Worm (Caenorhabditis elegans): ENCODE measurements around the gene R02D5.4.

ce11 chrV:14460615-14461102 lies 23.8 kb downstream of the R02D5.4 start, which contains the start of gene F08H9.2:
- TF ChIP-seq unc-62 (GFP tag; optimal IDR thresholded peaks at IDR 0.05) (no peak), blmp-1 (tag; optimal IDR thresholded peaks at IDR 0.05) (no peak), snpc-4 (tag; optimal IDR thresholded peaks at IDR 0.05) (no peak), sptf-1 (tag; optimal IDR thresholded peaks at IDR 0.05) (no peak), nhr-76 (tag; optimal IDR thresholded peaks at IDR 0.05) (no peak), elt-1 (tag; optimal IDR thresholded peaks at IDR 0.05; ENCODE audit: borderline replicate concordance, insufficient read depth) (no peak), ceh-83 (GFP tag; optimal IDR thresholded peaks at IDR 0.05) (no peak), nhr-237 (tag; optimal IDR thresholded peaks at IDR 0.05) (no peak), unc-39 (tag; optimal IDR thresholded peaks at IDR 0.05) (no peak)
